Fruit fly (Drosophila melanogaster): ENCODE data around the gene Pglym87.

The Pglym87 gene

DNA sequence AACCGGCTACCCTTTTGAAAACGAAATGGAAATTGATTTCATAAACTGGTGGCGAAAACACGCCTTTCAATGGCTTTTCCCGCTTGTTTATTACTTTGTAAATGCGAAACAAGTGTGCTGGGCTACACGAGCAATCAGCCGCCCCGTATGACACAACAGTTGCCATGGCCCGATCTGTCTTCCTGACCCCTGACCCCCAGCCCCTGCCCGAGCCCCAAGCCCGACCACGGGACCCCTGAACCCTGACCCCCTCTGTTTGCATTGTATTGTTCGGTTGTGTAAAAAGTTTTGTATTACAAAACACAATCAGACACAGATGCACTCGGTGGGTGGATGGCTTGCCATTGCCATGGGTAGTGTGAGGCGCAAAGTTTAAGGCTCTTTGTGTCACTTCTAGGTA is 46.9 kb downstream of the Pglym87 start:
- no peak for TF ChIP-seq ftz-f1 (GFP tag; optimal IDR thresholded peaks at IDR 0.05)
- TF ChIP-seq CG43689 (GFP tag; IDR thresholded peaks at IDR 0.05): no peak
- TF ChIP-seq HLH3B (GFP tag; IDR thresholded peaks at IDR 0.05): no peak
- no peak for TF ChIP-seq usp (GFP tag; optimal IDR thresholded peaks at IDR 0.05)
- no peak for TF ChIP-seq C15 (GFP tag; IDR thresholded peaks at IDR 0.05)
- TF ChIP-seq corto (GFP tag; optimal IDR thresholded peaks at IDR 0.05): no peak
- no peak for TF ChIP-seq Side (GFP tag; optimal IDR thresholded peaks at IDR 0.05)
- TF ChIP-seq luna (GFP tag; optimal IDR thresholded peaks at IDR 0.05): no peak
- TF ChIP-seq tio (GFP tag; optimal IDR thresholded peaks at IDR 0.05): no peak
- no peak for TF ChIP-seq CG13424 (tag; optimal IDR thresholded peaks at IDR 0.05)
- TF ChIP-seq HmgD (GFP tag; optimal IDR thresholded peaks at IDR 0.05): no peak
- no peak for TF ChIP-seq CG12769 (tag; optimal IDR thresholded peaks at IDR 0.05)
